Worm (Caenorhabditis elegans): ENCODE data around the gene mnr-1.

mnr-1 gene

DNA sequence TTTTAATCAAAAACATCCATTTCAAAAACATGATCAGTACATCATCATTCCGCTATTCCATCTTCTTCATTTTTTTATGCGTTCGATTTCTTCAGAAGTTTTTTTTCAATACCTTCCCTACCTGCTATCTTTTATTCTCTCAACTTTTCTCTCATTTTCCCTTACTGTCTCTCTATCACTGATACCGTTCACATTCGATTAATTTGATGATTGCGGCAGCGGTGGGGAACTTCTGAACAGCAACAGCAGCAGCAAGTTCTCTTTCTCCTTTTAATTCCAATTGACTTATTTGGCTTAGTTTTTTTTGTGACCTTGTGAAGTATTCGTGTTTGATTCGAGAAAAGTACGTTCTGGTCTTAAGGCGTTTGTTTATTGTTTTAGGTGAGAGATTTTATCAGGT lies 5.6 kb upstream of the mnr-1 start:
- TF ChIP-seq tbx-11 (GFP tag; IDR thresholded peaks at IDR 0.05) (no peak), hmg-4 (GFP tag; optimal IDR thresholded peaks at IDR 0.05) (no peak), pes-1 (GFP tag; IDR thresholded peaks at IDR 0.05) (no peak), tbx-37 (GFP tag; conservative IDR thresholded peaks at IDR 0.05) (no peak), ama-1 (optimal IDR thresholded peaks at IDR 0.05) (no peak), aly-1 (tag; optimal IDR thresholded peaks at IDR 0.05) (no peak), ceh-36 (tag; optimal IDR thresholded peaks at IDR 0.05) (no peak), tra-4 (tag; optimal IDR thresholded peaks at IDR 0.05) (no peak), ets-7 (tag; optimal IDR thresholded peaks at IDR 0.05) (no peak), B0310.2 (tag; optimal IDR thresholded peaks at IDR 0.05) (no peak), sea-1 (GFP tag; conservative IDR thresholded peaks at IDR 0.05) (no peak), flt-1 (GFP tag; IDR thresholded peaks at IDR 0.05) (no peak), scrt-1 (GFP tag; IDR thresholded peaks at IDR 0.05) (no peak), hnd-1 (tag; optimal IDR thresholded peaks at IDR 0.05) (no peak), ceh-13 (GFP tag; optimal IDR thresholded peaks at IDR 0.05) (no peak), hmbx-1 (tag; optimal IDR thresholded peaks at IDR 0.05) (no peak), F13C5.2 (tag; optimal IDR thresholded peaks at IDR 0.05) (no peak)

DNA sequence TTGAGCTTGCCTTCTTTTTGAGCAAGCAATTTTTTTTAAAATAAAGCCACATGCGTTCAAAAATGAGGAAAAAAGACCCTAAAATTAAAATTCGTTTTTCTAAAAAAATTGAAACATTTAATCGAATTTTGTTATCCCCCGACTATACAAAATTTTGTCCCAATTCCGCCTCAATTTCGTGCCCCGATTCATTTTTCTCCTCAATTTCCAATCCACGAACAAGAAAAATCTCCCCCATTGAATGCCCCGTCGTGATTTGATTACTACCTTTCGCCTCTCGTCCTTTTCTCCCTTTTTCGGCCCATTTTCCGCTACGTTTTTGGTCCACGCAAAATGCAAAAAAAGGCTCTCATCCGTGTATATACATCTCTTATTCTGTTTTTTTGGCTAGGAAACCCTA lies 2.5 kb upstream of the mnr-1 start:
- TF ChIP-seq tbx-11 (GFP tag; IDR thresholded peaks at IDR 0.05) (no peak), ceh-13 (GFP tag; optimal IDR thresholded peaks at IDR 0.05) (no peak), scrt-1 (GFP tag; IDR thresholded peaks at IDR 0.05) (no peak), ama-1 (optimal IDR thresholded peaks at IDR 0.05) (no peak), aly-1 (tag; optimal IDR thresholded peaks at IDR 0.05) (no peak), tbx-37 (GFP tag; conservative IDR thresholded peaks at IDR 0.05) (no peak), F13C5.2 (tag; optimal IDR thresholded peaks at IDR 0.05) (no peak), tra-4 (tag; optimal IDR thresholded peaks at IDR 0.05) (no peak), hnd-1 (tag; optimal IDR thresholded peaks at IDR 0.05) (no peak), hmg-4 (GFP tag; optimal IDR thresholded peaks at IDR 0.05) (no peak)

DNA sequence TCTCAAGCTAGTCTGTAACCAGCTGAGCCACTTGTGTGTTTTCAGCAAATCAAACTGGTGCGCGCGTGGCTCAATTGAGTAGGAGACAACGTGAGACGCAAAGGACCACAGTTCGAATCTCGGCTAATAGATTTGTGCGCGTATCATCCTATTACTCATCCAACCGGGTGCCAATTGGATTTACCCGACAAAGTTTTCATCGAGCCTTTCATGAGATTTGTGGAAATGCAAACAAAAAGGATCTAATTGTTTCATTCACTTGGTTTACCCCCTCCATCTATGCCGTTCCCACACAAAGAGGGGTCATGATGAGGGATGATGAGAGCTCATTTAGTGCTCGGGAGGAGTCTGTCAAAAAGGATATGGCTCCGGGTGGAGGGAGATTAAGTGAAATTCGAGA lies 724 bp downstream of the mnr-1 start:
- TF ChIP-seq sea-1 (GFP tag; conservative IDR thresholded peaks at IDR 0.05) (no peak), aly-1 (tag; optimal IDR thresholded peaks at IDR 0.05) (no peak), ama-1 (optimal IDR thresholded peaks at IDR 0.05) (no peak), ceh-36 (tag; optimal IDR thresholded peaks at IDR 0.05) (no peak), tbx-11 (GFP tag; IDR thresholded peaks at IDR 0.05) (no peak), scrt-1 (GFP tag; IDR thresholded peaks at IDR 0.05) (no peak), pes-1 (GFP tag; IDR thresholded peaks at IDR 0.05) (no peak), hmg-4 (GFP tag; optimal IDR thresholded peaks at IDR 0.05) (no peak), tbx-37 (GFP tag; conservative IDR thresholded peaks at IDR 0.05) (no peak), hnd-1 (tag; optimal IDR thresholded peaks at IDR 0.05) (no peak), hmbx-1 (tag; optimal IDR thresholded peaks at IDR 0.05) (no peak), B0310.2 (tag; optimal IDR thresholded peaks at IDR 0.05) (no peak)

DNA sequence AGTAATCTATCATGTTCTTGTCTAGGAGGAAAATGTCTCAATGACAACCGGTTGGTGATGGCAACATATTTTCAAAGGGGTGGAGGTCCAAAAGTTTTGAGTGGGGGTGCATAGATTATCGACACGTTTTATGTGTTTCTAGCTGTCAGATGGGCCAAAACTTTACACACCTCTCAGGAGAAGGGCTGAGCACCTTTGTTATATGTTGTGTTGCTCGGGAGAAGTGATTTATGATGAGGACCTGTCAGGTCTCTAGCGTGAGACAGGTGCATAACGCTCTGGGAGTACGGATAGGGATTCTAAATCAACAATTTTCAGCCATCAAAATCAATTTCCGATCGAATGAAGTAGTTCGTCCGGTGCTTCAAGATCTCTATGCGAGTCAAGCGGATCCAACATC lies 2.2 kb downstream of the mnr-1 start:
- TF ChIP-seq ets-7 (tag; optimal IDR thresholded peaks at IDR 0.05) (no peak), scrt-1 (GFP tag; IDR thresholded peaks at IDR 0.05) (no peak), ama-1 (optimal IDR thresholded peaks at IDR 0.05) (no peak), ceh-13 (GFP tag; optimal IDR thresholded peaks at IDR 0.05) (no peak), B0310.2 (tag; optimal IDR thresholded peaks at IDR 0.05) (no peak), sea-1 (GFP tag; conservative IDR thresholded peaks at IDR 0.05) (no peak), aly-1 (tag; optimal IDR thresholded peaks at IDR 0.05) (no peak), tbx-37 (GFP tag; conservative IDR thresholded peaks at IDR 0.05) (no peak), tbx-11 (GFP tag; IDR thresholded peaks at IDR 0.05) (no peak)

DNA sequence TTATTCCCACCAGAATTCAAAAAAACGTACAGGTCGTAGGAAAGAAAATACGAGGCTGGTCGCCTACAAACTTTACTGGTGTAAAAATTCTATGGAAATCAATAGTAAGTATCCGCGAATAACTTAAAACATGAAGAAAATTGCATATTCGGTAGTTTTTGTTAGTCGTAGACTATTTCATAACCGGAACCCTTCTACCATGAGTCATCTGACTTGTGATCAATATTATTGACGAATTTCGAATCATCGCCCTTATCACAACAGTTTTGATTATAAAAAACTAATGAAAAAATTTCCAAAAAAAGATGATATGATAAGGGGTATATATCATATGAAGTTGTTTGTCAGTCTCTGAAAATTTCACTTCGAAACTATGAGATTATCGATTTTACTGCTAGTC lies 5.6 kb downstream of the mnr-1 start, which contains the start of gene W01F3.2:
Gene W01F3.2, plus strand, starts transcription at position 301 of the 400 bp plus-strand sequence.
- TF ChIP-seq aly-1 (tag; optimal IDR thresholded peaks at IDR 0.05) (no peak), F13C5.2 (tag; optimal IDR thresholded peaks at IDR 0.05) (no peak), hnd-1 (tag; optimal IDR thresholded peaks at IDR 0.05) (no peak)

DNA sequence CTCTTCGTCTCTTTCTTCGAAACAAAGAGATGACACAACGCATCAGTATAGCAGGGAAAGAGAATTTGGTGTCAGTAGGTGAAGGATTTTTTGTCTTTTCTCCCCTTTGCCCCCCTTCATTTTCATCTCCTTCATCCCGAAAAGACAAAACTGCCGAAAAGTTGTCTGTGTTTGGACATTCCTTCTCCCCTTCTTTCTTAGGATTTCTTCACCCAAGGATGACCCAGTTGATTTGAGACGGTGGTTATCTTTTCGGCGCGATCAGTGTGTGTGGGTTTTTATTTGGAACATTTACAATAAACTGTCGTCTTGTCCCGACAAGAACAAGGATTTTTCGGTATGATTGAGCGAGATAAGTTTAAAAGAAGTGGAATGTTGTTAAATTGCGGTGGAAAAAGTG lies 8.0 kb downstream of the mnr-1 start:
- TF ChIP-seq sea-1 (GFP tag; conservative IDR thresholded peaks at IDR 0.05), result no peak
- TF ChIP-seq scrt-1 (GFP tag; IDR thresholded peaks at IDR 0.05), result no peak
- TF ChIP-seq tbx-11 (GFP tag; IDR thresholded peaks at IDR 0.05), result no peak
- TF ChIP-seq ama-1 (optimal IDR thresholded peaks at IDR 0.05), result no peak

DNA sequence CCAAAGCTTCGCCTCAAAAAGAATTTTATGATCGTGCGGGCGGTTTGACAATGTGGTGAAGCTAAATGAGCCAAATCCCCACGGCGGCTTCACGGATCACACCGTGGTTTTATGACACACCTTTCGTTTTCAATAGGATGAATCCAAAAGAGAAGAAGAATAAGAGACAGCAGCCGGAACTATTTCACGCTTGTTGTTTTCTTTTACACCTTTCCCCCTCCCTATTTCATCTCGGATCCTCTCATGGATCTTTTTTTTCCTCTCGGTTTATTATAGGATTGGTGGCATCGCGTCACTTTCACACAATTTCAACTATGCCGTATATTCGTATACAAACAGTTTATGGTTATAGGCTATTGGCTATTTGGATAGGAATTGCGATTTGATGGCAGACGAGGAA lies 9.3 kb downstream of the mnr-1 start:
- no peak for TF ChIP-seq F13C5.2 (tag; optimal IDR thresholded peaks at IDR 0.05)
- no peak for TF ChIP-seq aly-1 (tag; optimal IDR thresholded peaks at IDR 0.05)
- no peak for TF ChIP-seq ceh-36 (tag; optimal IDR thresholded peaks at IDR 0.05)

DNA sequence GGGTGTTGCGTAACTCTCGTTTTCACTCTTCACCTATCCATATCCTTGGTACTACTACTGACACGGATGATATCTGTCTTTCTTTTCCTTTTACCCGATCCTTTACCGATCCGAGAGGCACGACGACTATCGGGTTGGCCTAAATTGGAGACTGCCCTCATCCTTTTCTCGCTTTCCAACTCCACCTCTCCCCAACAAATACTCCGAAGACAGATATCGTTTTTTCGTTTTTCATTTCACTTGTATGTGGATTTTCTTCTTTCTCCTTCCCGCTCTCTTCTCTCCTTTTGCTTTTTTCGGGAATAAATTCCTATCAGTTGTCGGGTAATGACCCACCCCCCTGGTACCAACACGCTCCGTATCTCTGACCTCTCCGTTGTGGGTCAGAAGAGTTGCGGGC lies 10.5 kb downstream of the mnr-1 start:
- no peak for TF ChIP-seq hnd-1 (tag; optimal IDR thresholded peaks at IDR 0.05)
- no peak for TF ChIP-seq scrt-1 (GFP tag; IDR thresholded peaks at IDR 0.05)
- TF ChIP-seq aly-1 (tag; optimal IDR thresholded peaks at IDR 0.05), result no peak
- no peak for TF ChIP-seq hmg-4 (GFP tag; optimal IDR thresholded peaks at IDR 0.05)
- no peak for TF ChIP-seq pes-1 (GFP tag; IDR thresholded peaks at IDR 0.05)
- no peak for TF ChIP-seq ama-1 (optimal IDR thresholded peaks at IDR 0.05)
- no peak for TF ChIP-seq B0310.2 (tag; optimal IDR thresholded peaks at IDR 0.05)
- no peak for TF ChIP-seq flt-1 (GFP tag; IDR thresholded peaks at IDR 0.05)
- no peak for TF ChIP-seq tbx-37 (GFP tag; conservative IDR thresholded peaks at IDR 0.05)
- no peak for TF ChIP-seq ceh-13 (GFP tag; optimal IDR thresholded peaks at IDR 0.05)
- no peak for TF ChIP-seq sea-1 (GFP tag; conservative IDR thresholded peaks at IDR 0.05)
- no peak for TF ChIP-seq ets-7 (tag; optimal IDR thresholded peaks at IDR 0.05)
- no peak for TF ChIP-seq tra-4 (tag; optimal IDR thresholded peaks at IDR 0.05)
- TF ChIP-seq ceh-36 (tag; optimal IDR thresholded peaks at IDR 0.05), result no peak
- no peak for TF ChIP-seq hmbx-1 (tag; optimal IDR thresholded peaks at IDR 0.05)

DNA sequence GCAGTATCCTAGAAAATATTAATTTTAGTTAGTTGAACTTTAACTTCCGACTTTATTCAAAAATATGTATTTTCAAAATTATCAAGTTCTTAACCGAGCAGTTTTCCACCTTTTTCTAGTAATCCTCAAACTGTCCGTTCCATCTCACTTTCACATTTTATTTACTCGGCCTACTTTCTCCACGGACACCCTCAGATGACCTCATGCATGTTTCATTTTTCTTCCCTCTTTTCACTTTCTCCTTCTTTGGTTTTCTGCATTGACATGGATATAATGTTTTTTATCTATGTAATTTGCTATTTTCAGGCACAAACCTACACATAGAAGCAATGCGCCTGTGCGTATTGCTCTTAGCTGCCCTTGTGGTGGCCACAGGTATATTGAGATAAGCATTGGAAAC lies 12.5 kb downstream of the mnr-1 start, which contains the start of gene mlt-11:
Gene mlt-11, plus strand, starts transcription at position 301 of the 400 bp plus-strand sequence.
- TF ChIP-seq flt-1 (GFP tag; IDR thresholded peaks at IDR 0.05), result no peak

Data from whole organism, early embryonic.